Worm (Caenorhabditis elegans): ENCODE results near the gene ZK666.12.

The ZK666.12 gene

ce11 chrII:10543457-10544137 lies 47.6 kb downstream of the ZK666.12 start (continued):
- TF ChIP-seq atf-7 (tag; optimal IDR thresholded peaks at IDR 0.05) (peak; percentile 24), F49E8.2 (tag; optimal IDR thresholded peaks at IDR 0.05; ENCODE audit: insufficient read depth) (no peak), C17E4.6 (GFP tag; IDR thresholded peaks at IDR 0.05) (no peak), K11D2.4 (GFP tag; IDR thresholded peaks at IDR 0.05) (no peak), hlh-12 (tag; optimal IDR thresholded peaks at IDR 0.05) (no peak), madf-8 (GFP tag; conservative IDR thresholded peaks at IDR 0.05) (no peak), F33H1.4 (GFP tag; IDR thresholded peaks at IDR 0.05) (no peak), madf-10 (tag; optimal IDR thresholded peaks at IDR 0.05) (no peak), sdz-38 (tag; optimal IDR thresholded peaks at IDR 0.05) (no peak), attf-3 (GFP tag; conservative IDR thresholded peaks at IDR 0.05) (peak; percentile 39; the same call in 1 of the 2 replicates), mxl-1 (tag; optimal IDR thresholded peaks at IDR 0.05) (no peak), ceh-27 (GFP tag; optimal IDR thresholded peaks at IDR 0.05) (no peak), die-1 (tag; optimal IDR thresholded peaks at IDR 0.05) (no peak), T07F8.4 (tag; optimal IDR thresholded peaks at IDR 0.05) (no peak), lsl-1 (GFP tag; optimal IDR thresholded peaks at IDR 0.05) (peak; percentile 18), efl-1 (GFP tag; optimal IDR thresholded peaks at IDR 0.05) (no peak), sea-2 (GFP tag; IDR thresholded peaks at IDR 0.05) (peak; percentile 54; the same call in 1 of the 2 replicates), snpc-1.3 (tag; optimal IDR thresholded peaks at IDR 0.05; ENCODE audit: insufficient read depth) (peak; percentile 25), hmg-20 (GFP tag; IDR thresholded peaks at IDR 0.05) (no peak), rcor-1 (GFP tag; IDR thresholded peaks at IDR 0.05) (0 out of 2 replicates have a peak, but pooled peaks have one; percentile 19), let-526 (GFP tag; IDR thresholded peaks at IDR 0.05) (no peak), aptf-2 (GFP tag; conservative IDR thresholded peaks at IDR 0.05) (no peak), ztf-25 (GFP tag; IDR thresholded peaks at IDR 0.05) (peak; percentile 27; the same call in 1 of the 2 replicates), B0261.1 (tag; optimal IDR thresholded peaks at IDR 0.05) (no peak), ztf-28 (GFP tag; IDR thresholded peaks at IDR 0.05) (peak; percentile 40; the same call in 1 of the 2 replicates), lag-1 (GFP tag; IDR thresholded peaks at IDR 0.05) (no peak), gei-17 (GFP tag; optimal IDR thresholded peaks at IDR 0.05) (no peak), madf-6 (GFP tag; IDR thresholded peaks at IDR 0.05) (peak; percentile 27; the same call in 1 of the 2 replicates), nhr-179 (tag; optimal IDR thresholded peaks at IDR 0.05) (no peak), lsy-27 (tag; optimal IDR thresholded peaks at IDR 0.05; ENCODE audit: borderline replicate concordance, insufficient read depth) (no peak), madf-3 (GFP tag; IDR thresholded peaks at IDR 0.05) (peak; percentile 82; the same call in 1 of the 2 replicates), Y79H2A.3 (GFP tag; conservative IDR thresholded peaks at IDR 0.05) (no peak), unc-62 (GFP tag; optimal IDR thresholded peaks at IDR 0.05) (no peak), ceh-58 (GFP tag; IDR thresholded peaks at IDR 0.05) (0 out of 2 replicates have a peak, but pooled peaks have one; percentile 78), F22D6.2 (tag; optimal IDR thresholded peaks at IDR 0.05) (no peak), ekl-4 (GFP tag; IDR thresholded peaks at IDR 0.05) (peak; percentile 5; the same call in 1 of the 2 replicates), mes-4 (tag; optimal IDR thresholded peaks at IDR 0.05) (no peak), F37B4.10 (GFP tag; IDR thresholded peaks at IDR 0.05) (0 out of 2 replicates have a peak, but pooled peaks have one; percentile 60), K12H6.12 (tag; optimal IDR thresholded peaks at IDR 0.05) (peak; percentile 47), bed-2 (GFP tag; IDR thresholded peaks at IDR 0.05) (no peak), akir-1 (GFP tag; optimal IDR thresholded peaks at IDR 0.05) (no peak), dpff-1 (tag; optimal IDR thresholded peaks at IDR 0.05) (no peak), repo-1 (tag; optimal IDR thresholded peaks at IDR 0.05) (peak; percentile 76), F52B5.7 (tag; optimal IDR thresholded peaks at IDR 0.05) (peak; percentile 60), Y95B8A.8 (GFP tag; IDR thresholded peaks at IDR 0.05) (peak; percentile 70), hlh-26 (GFP tag; conservative IDR thresholded peaks at IDR 0.05) (0 out of 2 replicates have a peak, but pooled peaks have one; percentile 58), nhr-90 (tag; optimal IDR thresholded peaks at IDR 0.05) (no peak), D2030.7 (GFP tag; IDR thresholded peaks at IDR 0.05) (no peak)
